Worm (Caenorhabditis elegans) whole organism, L4/young adult: Measurements from ENCODE around the gene thoc-5.

Experiments
- W03F9.2 ChIP-seq: fragments of 150-350 bp; optimal IDR thresholded peaks from 2 replicates; lab custom pipeline; 2014; ENCODE audit warnings: missing biosample characterization, missing genetic modification characterization
- him-1 ChIP-seq: sonication (generic microtip); optimal IDR thresholded peaks from 2 replicates; lab custom pipeline; 2016; ENCODE audit warnings: missing genotype, missing genetic modification reagents, missing genetic modification characterization, missing compliant biosample characterization

ce11 chrIII:5318610-5319009 is 30.6 kb downstream of the thoc-5 start:
- no peak for TF ChIP-seq W03F9.2 (tag; lab: Kevin White, UChicago)
- no peak for TF ChIP-seq him-1 (tag; lab: Kevin White, UChicago)
